Worm (Caenorhabditis elegans) whole organism, L1 larva: ENCODE measurements around the gene C52B9.4.

Experiments
- C04F5.9 ChIP-seq: sonication (generic microtip); optimal IDR thresholded peaks from 2 replicates; lab custom pipeline; 2016; ENCODE audit warnings: missing genetic modification characterization, missing compliant biosample characterization
- C34B4.2 ChIP-seq: sonication (generic microtip); optimal IDR thresholded peaks from 2 replicates; lab custom pipeline; 2017; ENCODE audit warnings: mild to moderate bottlenecking, missing genetic modification characterization, missing compliant biosample characterization
- Y116A8C.19 ChIP-seq: sonication (generic microtip); optimal IDR thresholded peaks from 2 replicates; lab custom pipeline; 2016; ENCODE audit warnings: missing compliant biosample characterization, missing genetic modification characterization, borderline replicate concordance
- aha-1 ChIP-seq: fragments of 150-350 bp; optimal IDR thresholded peaks from 2 replicates; lab custom pipeline; 2014; ENCODE audit warnings: missing biosample characterization, missing genetic modification characterization
- alr-1 ChIP-seq: fragments of 200-800 bp; sonication (Bioruptor generic); optimal IDR thresholded peaks from 2 replicates; lab custom pipeline; 2018; ENCODE audit warnings: borderline replicate concordance, mild to moderate bottlenecking, missing genetic modification characterization, missing compliant biosample characterization
- ama-1 ChIP-seq: fragments of 150-350 bp; optimal IDR thresholded peaks from 2 replicates; lab custom pipeline; 2014
- blmp-1 ChIP-seq: fragments of 150-350 bp; optimal IDR thresholded peaks from 2 replicates; lab custom pipeline; 2014; ENCODE audit warnings: missing biosample characterization, missing genetic modification characterization
- ceh-8 ChIP-seq: fragments of 200-800 bp; sonication (Bioruptor generic); optimal IDR thresholded peaks from 2 replicates; lab custom pipeline; 2018; ENCODE audit warnings: mild to moderate bottlenecking, missing genetic modification characterization, moderate library complexity, missing compliant biosample characterization
- dpl-1 ChIP-seq, 3 experiments: fragments of 150-350 bp in 2 of 3; sonication (generic microtip) in 1 of 3; optimal IDR thresholded peaks; 2 replicates each; lab custom pipeline; 2014 to 2017; ENCODE audit warnings: missing biosample characterization in 3 of 3, missing genetic modification characterization in 3 of 3, missing genetic modification reagents in 3 of 3
- efl-1 ChIP-seq, 4 experiments: fragments of 150-350 bp; optimal IDR thresholded peaks in 3 of 4; peaks in 1 of 4; 1 replicate in 1 of 4; 2 replicates in 3 of 4; lab custom pipeline; 2014; ENCODE audit warnings: missing biosample characterization in 2 of 4, missing genetic modification characterization in 2 of 4, missing genetic modification reagents in 2 of 4
- efl-3 ChIP-seq: fragments of 200-800 bp; sonication (Bioruptor generic); optimal IDR thresholded peaks from 2 replicates; lab custom pipeline; 2018; ENCODE audit warnings: mild to moderate bottlenecking, missing genetic modification characterization, missing compliant biosample characterization
- egl-27 ChIP-seq, 2 experiments: fragments of 150-350 bp in 1 of 2; sonication (generic microtip); optimal IDR thresholded peaks; 3 replicates each; lab custom pipeline; 2017 to 2018; ENCODE audit warnings: missing biosample characterization in 2 of 2, missing genetic modification characterization in 2 of 2, missing genetic modification reagents in 2 of 2
- elt-2 ChIP-seq: sonication (generic microtip); optimal IDR thresholded peaks from 2 replicates; lab custom pipeline; 2016; ENCODE audit warnings: missing genetic modification characterization, mild to moderate bottlenecking, inconsistent platforms, missing compliant biosample characterization, missing genetic modification reagents
- elt-3 ChIP-seq, 6 experiments: fragments of 150-350 bp in 1 of 6; sonication (generic microtip); optimal IDR thresholded peaks; 2 replicates each; lab custom pipeline; 2017 to 2018; ENCODE audit warnings: missing biosample characterization in 6 of 6, missing genetic modification characterization in 6 of 6, inconsistent platforms in 1 of 6
- ets-5 ChIP-seq: fragments of 200-800 bp; sonication (Bioruptor generic); IDR thresholded peaks from 2 replicates; pipeline ENCODE4 v1.3.6; 2022; ENCODE audit warnings: missing genetic modification characterization, missing compliant biosample characterization
- fkh-10 ChIP-seq: sonication (generic microtip); optimal IDR thresholded peaks from 2 replicates; lab custom pipeline; 2017; ENCODE audit warnings: missing biosample characterization, missing genetic modification reagents, missing genetic modification characterization
- jun-1 ChIP-seq: fragments of 150-350 bp; optimal IDR thresholded peaks from 2 replicates; lab custom pipeline; 2014; ENCODE audit warnings: missing biosample characterization, missing genetic modification reagents, missing genetic modification characterization
- lin-14 ChIP-seq: fragments of 200-800 bp; sonication (Bioruptor generic); optimal IDR thresholded peaks from 2 replicates; lab custom pipeline; 2018; ENCODE audit warnings: mild to moderate bottlenecking, missing genetic modification characterization, moderate library complexity, missing compliant biosample characterization
- lin-35 ChIP-seq, 2 experiments: fragments of 150-350 bp; optimal IDR thresholded peaks; 2 replicates each; lab custom pipeline; 2014; ENCODE audit warnings: missing biosample characterization in 2 of 2, missing genetic modification characterization in 2 of 2, missing genetic modification reagents in 2 of 2
- lsy-2 ChIP-seq, 2 experiments: fragments of 150-350 bp; optimal IDR thresholded peaks; 2 replicates each; lab custom pipeline; 2014; ENCODE audit warnings: missing biosample characterization in 2 of 2, missing genetic modification characterization in 2 of 2
- mab-9 ChIP-seq: fragments of 200-800 bp; sonication (Bioruptor generic); IDR thresholded peaks from 2 replicates; pipeline ENCODE4 v1.3.6; 2022; ENCODE audit warnings: missing genetic modification reagents, missing genetic modification characterization, missing compliant biosample characterization
- mdl-1 ChIP-seq, 2 experiments: fragments of 150-350 bp; optimal IDR thresholded peaks; 2 replicates each; lab custom pipeline; 2014 to 2017; ENCODE audit warnings: missing biosample characterization in 2 of 2, missing genetic modification characterization in 2 of 2, inconsistent platforms in 1 of 2
- nhr-11 ChIP-seq: fragments of 150-350 bp; optimal IDR thresholded peaks from 2 replicates; lab custom pipeline; 2014; ENCODE audit warnings: missing biosample characterization, missing genetic modification characterization
- nhr-19 ChIP-seq: fragments of 200-800 bp; sonication (Bioruptor generic); conservative IDR thresholded peaks from 2 replicates; pipeline ENCODE4 v1.3.6; 2022; ENCODE audit warnings: missing genetic modification characterization, missing compliant biosample characterization
- nhr-20 ChIP-seq: sonication (generic microtip); optimal IDR thresholded peaks from 2 replicates; lab custom pipeline; 2016; ENCODE audit warnings: mild to moderate bottlenecking, missing genetic modification characterization, missing compliant biosample characterization
- nhr-28 ChIP-seq: fragments of 150-350 bp; optimal IDR thresholded peaks from 2 replicates; lab custom pipeline; 2014; ENCODE audit warnings: missing biosample characterization, missing genetic modification characterization
- nhr-71 ChIP-seq: sonication (generic microtip); optimal IDR thresholded peaks from 2 replicates; lab custom pipeline; 2016; ENCODE audit warnings: mild to moderate bottlenecking, missing genetic modification characterization, moderate library complexity, missing compliant biosample characterization
- nhr-76 ChIP-seq: sonication (generic microtip); optimal IDR thresholded peaks from 2 replicates; lab custom pipeline; 2017; ENCODE audit warnings: missing biosample characterization, missing genetic modification characterization
- nhr-77 ChIP-seq: fragments of 150-350 bp; optimal IDR thresholded peaks from 2 replicates; lab custom pipeline; 2014; ENCODE audit warnings: missing biosample characterization, missing genetic modification characterization
- nhr-85 ChIP-seq: sonication (generic microtip); peaks from one replicate; lab custom pipeline; 2016; ENCODE audit warnings: missing genetic modification characterization, inconsistent platforms, missing compliant biosample characterization
- nhr-90 ChIP-seq: sonication (generic microtip); optimal IDR thresholded peaks from 2 replicates; lab custom pipeline; 2016; ENCODE audit warnings: mild to moderate bottlenecking, missing genetic modification characterization, missing compliant biosample characterization; ENCODE audit not compliant: poor library complexity
- rnt-1 ChIP-seq: sonication (generic microtip); optimal IDR thresholded peaks from 2 replicates; lab custom pipeline; 2016; ENCODE audit warnings: mild to moderate bottlenecking, missing genetic modification characterization, moderate library complexity, missing compliant biosample characterization
- skn-1 ChIP-seq: fragments of 150-350 bp; optimal IDR thresholded peaks from 2 replicates; lab custom pipeline; 2014; ENCODE audit warnings: missing biosample characterization, missing genetic modification characterization
- snu-23 ChIP-seq: sonication (generic microtip); optimal IDR thresholded peaks from 2 replicates; lab custom pipeline; 2016; ENCODE audit warnings: missing genetic modification characterization, missing compliant biosample characterization
- sup-37 ChIP-seq: fragments of 200-800 bp; sonication (Bioruptor generic); optimal IDR thresholded peaks from 2 replicates; lab custom pipeline; 2018; ENCODE audit warnings: mild to moderate bottlenecking, missing genetic modification characterization, missing compliant biosample characterization
- swsn-7 ChIP-seq: sonication (generic microtip); optimal IDR thresholded peaks from 2 replicates; lab custom pipeline; 2016; ENCODE audit warnings: missing genetic modification characterization, missing compliant biosample characterization
- tbx-2 ChIP-seq: sonication (generic microtip); optimal IDR thresholded peaks from 2 replicates; lab custom pipeline; 2016; ENCODE audit warnings: missing genetic modification characterization, missing compliant biosample characterization
- tlp-1 ChIP-seq: fragments of 150-350 bp; optimal IDR thresholded peaks from 2 replicates; lab custom pipeline; 2014; ENCODE audit warnings: missing biosample characterization, missing genetic modification characterization
- unc-30 ChIP-seq: sonication (generic microtip); optimal IDR thresholded peaks from 2 replicates; lab custom pipeline; 2017; ENCODE audit warnings: missing biosample characterization, missing genetic modification characterization
- unc-62 ChIP-seq: fragments of 150-350 bp; optimal IDR thresholded peaks from 2 replicates; lab custom pipeline; 2014; ENCODE audit warnings: missing biosample characterization, missing genetic modification reagents, missing genetic modification characterization
- unc-98 ChIP-seq: fragments of 200-800 bp; sonication (Bioruptor generic); IDR thresholded peaks from 2 replicates; pipeline ENCODE4 v1.3.6; 2022; ENCODE audit warnings: missing genetic modification characterization, missing compliant biosample characterization
- ztf-11 ChIP-seq, 2 experiments: sonication (generic microtip); optimal IDR thresholded peaks; 2 replicates each; lab custom pipeline; 2016 to 2017; ENCODE audit warnings: missing genetic modification characterization in 2 of 2, missing biosample characterization in 1 of 2, missing compliant biosample characterization in 1 of 2

Gene C52B9.4

ce11 chrX:4238971-4239370 lies 21.5 kb upstream of the C52B9.4 start:
- TF ChIP-seq ceh-8 (GFP tag; lab: Kevin White, UChicago) (no peak), lin-14 (GFP tag; lab: Kevin White, UChicago) (peak; percentile 26), unc-98 (GFP tag; lab: Robert Waterston, UW) (no peak), fkh-10 (GFP tag; lab: Kevin White, UChicago) (peak; percentile 43), egl-27 (tag; optimal IDR thresholded peaks at IDR 0.05; lab: Kevin White, UChicago) (no peak)

- TF ChIP-seq alr-1 (tag; lab: Kevin White, UChicago): no peak
- TF ChIP-seq C04F5.9 (tag; lab: Kevin White, UChicago): no peak
- TF ChIP-seq lsy-2 (tag; optimal IDR thresholded peaks at IDR 0.05; lab: Kevin White, UChicago): peak in 1 of 2 experiments; percentile 32
- peak in 1 of 2 experiments; percentile 83 for TF ChIP-seq mdl-1 (tag; optimal IDR thresholded peaks at IDR 0.05; lab: Kevin White, UChicago)
- TF ChIP-seq elt-3 (tag; optimal IDR thresholded peaks at IDR 0.05; lab: Kevin White, UChicago): peak in 2 of 6 experiments; percentile 48 to 64
- peak; percentile 82 for TF ChIP-seq nhr-85 (tag; lab: Kevin White, UChicago)
- TF ChIP-seq elt-2: peak; percentile 61
- TF ChIP-seq snu-23 (GFP tag; lab: Kevin White, UChicago): peak; percentile 10
- TF ChIP-seq jun-1: no peak
- peak; percentile 48 for TF ChIP-seq lin-14 (GFP tag; lab: Kevin White, UChicago)
- TF ChIP-seq nhr-90 (tag; lab: Kevin White, UChicago): peak; percentile 35
- peak; percentile 40 for TF ChIP-seq blmp-1 (tag; lab: Kevin White, UChicago)
- peak; percentile 49 for TF ChIP-seq nhr-71 (tag; lab: Kevin White, UChicago)
- TF ChIP-seq nhr-19: peak; percentile 30
- no peak for TF ChIP-seq skn-1
- no peak for TF ChIP-seq nhr-11 (tag; lab: Kevin White, UChicago)
- no peak for TF ChIP-seq ets-5 (GFP tag; lab: Robert Waterston, UW)
- peak in 1 of 2 experiments; percentile 56 for TF ChIP-seq lin-35 (GFP tag; optimal IDR thresholded peaks at IDR 0.05; lab: Kevin White, UChicago)
- peak; percentile 44 for TF ChIP-seq nhr-20 (tag; lab: Kevin White, UChicago)
- TF ChIP-seq, all 84 proteins: peak for 13
Measured at ce11 chrX:4244489-4245123, 15.8 kb upstream of the C52B9.4 start.

- TF ChIP-seq efl-1 (optimal IDR thresholded peaks at IDR 0.05; lab: Kevin White, UChicago) (no peak), efl-1 (GFP tag; optimal IDR thresholded peaks at IDR 0.05 in 1 of 2; lab: Kevin White, UChicago) (peak in 1 of 2 experiments; percentile 78), lin-35 (GFP tag; optimal IDR thresholded peaks at IDR 0.05; lab: Kevin White, UChicago) (peak in 1 of 2 experiments; percentile 55), rnt-1 (no peak), nhr-19 (peak; percentile 49), nhr-20 (tag; lab: Kevin White, UChicago) (peak; percentile 1), elt-2 (peak; percentile 74), sup-37 (GFP tag; lab: Kevin White, UChicago) (no peak)
Measured at ce11 chrX:4245124-4245523, 15.3 kb upstream of the C52B9.4 start.

DNA sequence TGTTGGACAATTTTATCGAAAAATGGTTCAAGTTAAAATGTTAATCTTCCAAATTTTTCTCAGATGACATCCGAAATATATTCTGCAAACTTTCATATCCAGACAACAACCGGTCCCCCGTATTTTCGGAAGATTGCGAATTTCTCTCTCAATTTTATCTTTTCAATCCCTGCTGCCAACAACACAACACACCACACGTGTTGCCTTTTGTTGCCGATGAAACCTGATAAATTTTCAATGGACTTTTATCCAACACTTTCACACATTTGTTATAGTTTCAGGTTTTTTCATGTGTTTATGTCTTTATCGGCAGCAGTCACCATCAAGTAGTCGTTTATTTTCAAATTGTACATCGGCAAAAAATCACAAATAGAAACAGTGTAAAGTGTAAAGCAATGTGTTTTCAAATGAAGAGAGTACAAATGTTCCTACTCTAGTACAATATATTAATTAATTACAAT lies 14.2 kb upstream of the C52B9.4 start:
- TF ChIP-seq ama-1 (lab: Kevin White, UChicago) (peak; percentile 89), C34B4.2 (tag; lab: Kevin White, UChicago) (no peak), elt-3 (tag; optimal IDR thresholded peaks at IDR 0.05; lab: Kevin White, UChicago) (peak in 1 of 6 experiments; percentile 37), nhr-77 (tag; lab: Kevin White, UChicago) (no peak), Y116A8C.19 (tag; lab: Kevin White, UChicago) (no peak), blmp-1 (tag; lab: Kevin White, UChicago) (peak; percentile 56), fkh-10 (GFP tag; lab: Kevin White, UChicago) (no peak), lin-35 (GFP tag; optimal IDR thresholded peaks at IDR 0.05; lab: Kevin White, UChicago) (peak in 1 of 2 experiments; percentile 49), ztf-11 (tag; optimal IDR thresholded peaks at IDR 0.05; lab: Kevin White, UChicago) (no peak), dpl-1 (GFP tag; optimal IDR thresholded peaks at IDR 0.05; lab: Kevin White, UChicago) (no peak), unc-30 (tag; lab: Kevin White, UChicago) (no peak), nhr-19 (0 out of 2 replicates have a peak, but pooled peaks have one; percentile 10), efl-1 (optimal IDR thresholded peaks at IDR 0.05; lab: Kevin White, UChicago) (no peak), efl-1 (GFP tag; optimal IDR thresholded peaks at IDR 0.05 in 1 of 2; lab: Kevin White, UChicago) (no peak), tlp-1 (no peak), nhr-28 (no peak), mab-9 (GFP tag; lab: Robert Waterston, UW) (no peak), egl-27 (tag; optimal IDR thresholded peaks at IDR 0.05; lab: Kevin White, UChicago) (no peak), unc-62 (no peak), swsn-7 (tag; lab: Kevin White, UChicago) (no peak), tbx-2 (tag; lab: Kevin White, UChicago) (no peak), efl-3 (no peak), nhr-76 (tag; lab: Kevin White, UChicago) (no peak), aha-1 (tag; lab: Kevin White, UChicago) (no peak), alr-1 (tag; lab: Kevin White, UChicago) (no peak), mdl-1 (tag; optimal IDR thresholded peaks at IDR 0.05; lab: Kevin White, UChicago) (peak in 1 of 2 experiments; percentile 19), nhr-90 (tag; lab: Kevin White, UChicago) (peak; percentile 55), elt-2 (peak; percentile 32)
